Worm (Caenorhabditis elegans) whole organism, dauer: ENCODE results near the gene Y39D8A.1.

ENCODE experiments used
- unc-62 ChIP-seq: sonication (generic microtip); optimal IDR thresholded peaks from 2 replicates; lab custom pipeline; 2017; ENCODE audit warnings: missing biosample characterization, missing genetic modification reagents, missing genetic modification characterization

The Y39D8A.1 gene

DNA sequence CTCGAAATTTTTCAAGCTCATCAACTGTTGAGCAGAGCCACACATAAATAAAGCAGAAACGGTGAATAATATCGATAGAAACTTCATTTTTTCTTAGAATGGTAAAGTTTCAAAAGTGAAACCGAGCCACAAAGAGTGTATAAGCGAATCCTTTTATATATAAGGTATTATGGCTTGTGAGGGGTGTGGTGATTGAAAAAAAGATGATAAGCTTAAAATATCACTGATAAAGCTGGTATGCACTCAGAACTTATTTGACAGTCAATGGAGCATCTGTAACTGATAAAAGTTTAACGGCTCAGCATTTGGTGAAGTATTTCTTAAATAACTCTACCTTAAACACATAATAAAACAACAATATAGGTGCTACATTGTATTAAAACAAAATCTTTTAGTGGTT lies 3.9 kb upstream of the Y39D8A.1 start, which contains the start of gene dod-19:
dod-19 (minus strand) TSS at position 130 of the 400 bp plus-strand sequence.
- TF ChIP-seq unc-62 (GFP tag; lab: Kevin White, UChicago), result no peak

DNA sequence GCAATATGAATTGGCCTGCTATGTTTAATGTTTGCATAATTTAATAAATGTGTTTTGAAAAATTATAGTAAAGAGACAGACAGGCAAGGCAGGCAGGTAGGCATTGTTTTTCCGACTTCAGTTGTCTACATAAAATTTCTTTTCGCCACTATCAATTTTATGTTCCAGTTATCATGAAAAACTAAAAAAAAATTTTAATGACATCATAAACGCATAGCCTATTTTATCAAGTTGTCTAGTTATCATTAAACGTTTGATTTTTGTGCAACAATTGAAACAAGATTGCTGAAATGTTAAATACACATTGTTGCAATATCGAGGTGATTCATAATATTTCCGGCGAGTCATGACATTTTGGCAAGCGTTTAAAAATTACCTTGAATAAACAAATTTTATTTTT lies 3.5 kb upstream of the Y39D8A.1 start:
- no peak for TF ChIP-seq unc-62 (GFP tag; lab: Kevin White, UChicago)

DNA sequence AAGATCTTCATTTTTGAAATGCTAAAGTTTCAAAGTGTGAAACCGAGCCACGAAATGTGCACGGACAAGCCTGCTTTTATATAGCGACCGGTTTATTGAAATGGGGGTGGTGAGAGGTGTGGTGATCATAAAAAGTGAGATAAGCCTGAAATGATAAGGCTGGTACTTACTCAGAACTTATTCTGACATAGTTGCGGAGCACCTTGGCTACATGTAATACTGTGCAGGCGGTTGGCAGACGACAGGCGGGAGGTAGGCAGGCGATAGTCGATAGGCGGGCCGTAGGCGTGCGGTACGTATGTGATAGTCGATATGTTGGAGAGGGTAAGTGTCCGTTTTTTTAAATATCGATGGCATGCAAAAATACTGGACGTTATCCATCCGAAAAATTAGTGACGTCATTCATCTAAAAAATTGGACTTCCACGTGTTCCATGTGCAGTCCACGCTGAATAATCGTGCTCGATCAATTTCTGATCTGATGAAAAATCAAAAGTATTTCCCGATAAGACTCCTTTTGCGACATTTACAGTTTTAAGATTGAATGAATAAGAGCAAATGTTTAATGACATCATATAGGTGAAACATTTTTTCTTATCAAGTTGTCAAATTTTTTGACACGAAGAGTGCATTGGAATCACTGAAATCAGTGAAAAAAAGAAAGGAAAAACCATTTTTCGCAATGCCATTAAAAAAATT lies 727 bp upstream of the Y39D8A.1 start, which contains the start of gene irg-8:
irg-8 (minus strand) TSS at position 51 of the 698 bp plus-strand sequence.
- no peak for TF ChIP-seq unc-62 (GFP tag; lab: Kevin White, UChicago)

DNA sequence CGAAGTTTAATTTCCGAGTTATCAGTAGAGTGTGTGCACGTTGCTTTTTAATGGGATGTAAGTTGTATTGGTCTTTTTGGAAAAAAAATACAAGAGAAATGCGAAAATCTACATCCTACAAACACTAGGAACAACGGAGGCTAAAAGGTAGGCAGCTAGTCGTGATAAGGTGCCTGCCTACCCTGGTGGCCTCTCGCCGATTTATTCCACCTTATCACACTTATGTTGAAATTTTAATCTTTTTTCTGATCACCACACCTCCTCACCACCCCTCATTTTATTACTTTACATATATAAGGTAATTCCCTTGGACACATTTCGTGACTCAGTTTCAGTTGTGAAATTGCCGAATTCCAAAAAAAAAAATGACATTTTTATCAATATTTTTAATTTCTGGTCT lies 3.6 kb downstream of the Y39D8A.1 start, which contains the start of gene dod-20:
dod-20 (plus strand) TSS at position 301 of the 400 bp plus-strand sequence.
- TF ChIP-seq unc-62 (GFP tag; lab: Kevin White, UChicago), result no peak

DNA sequence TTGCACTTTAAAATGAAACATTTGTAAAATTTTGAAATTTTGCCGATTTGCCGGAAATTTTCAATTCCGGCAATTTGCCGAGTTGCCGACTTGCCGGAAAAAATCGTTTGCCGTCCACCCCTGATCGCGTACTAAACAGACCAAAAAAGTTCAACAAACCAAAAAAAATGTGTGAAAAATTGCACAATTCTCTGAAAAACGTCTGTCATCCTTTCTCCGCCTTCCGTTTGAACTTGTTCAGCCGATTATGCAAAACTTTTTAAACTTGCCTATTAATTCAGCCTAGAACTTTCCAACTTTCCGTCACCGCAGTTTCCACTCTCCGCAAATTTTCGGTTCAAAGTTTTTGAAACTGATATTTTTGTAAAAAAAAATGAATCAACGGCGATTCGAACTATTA lies 5.6 kb downstream of the Y39D8A.1 start, which contains the start of gene B0554.5:
B0554.5 (plus strand) TSS at position 301 of the 400 bp plus-strand sequence.
- no peak for TF ChIP-seq unc-62 (GFP tag; lab: Kevin White, UChicago)

DNA sequence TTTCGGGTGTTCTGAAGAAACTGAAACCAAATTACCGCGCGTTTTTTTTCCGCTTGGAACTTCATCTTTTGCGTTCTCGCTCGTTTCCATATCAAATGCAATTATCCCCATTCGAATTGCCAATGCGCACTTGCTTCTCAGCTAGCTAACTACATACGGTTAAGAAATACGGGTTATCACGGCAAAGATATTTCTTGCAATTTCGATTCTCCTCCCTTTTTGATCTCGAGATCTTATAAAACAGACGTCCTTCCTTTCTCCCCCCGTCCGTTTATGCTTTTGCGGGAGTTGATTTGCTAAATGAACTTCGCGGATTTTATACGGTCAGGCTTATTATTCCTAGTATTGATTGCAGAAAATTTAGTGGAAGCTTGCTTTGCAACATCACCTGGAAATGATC lies 10.3 kb downstream of the Y39D8A.1 start, which contains the start of gene B0554.4:
B0554.4 (plus strand) TSS at position 301 of the 400 bp plus-strand sequence.
- no peak for TF ChIP-seq unc-62 (GFP tag; lab: Kevin White, UChicago)

DNA sequence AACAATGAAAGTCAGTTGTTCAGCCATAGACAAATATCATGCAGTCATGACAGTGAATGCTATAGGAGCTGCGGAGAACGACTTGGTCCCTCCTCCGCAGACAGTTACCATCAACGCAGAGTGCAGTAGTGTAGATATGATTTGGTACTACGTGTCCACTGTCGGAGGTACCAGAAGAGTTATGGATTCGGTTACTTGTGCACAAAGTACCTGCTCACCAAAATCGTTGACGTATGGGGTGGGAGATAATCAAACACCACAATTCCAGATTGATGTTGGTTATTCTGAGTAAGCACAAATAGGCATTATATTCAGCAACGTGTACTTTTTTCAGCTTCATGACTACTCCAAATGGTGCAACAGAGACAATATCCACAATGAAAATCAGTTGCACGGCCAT lies 14.5 kb downstream of the Y39D8A.1 start:
- TF ChIP-seq unc-62 (GFP tag; lab: Kevin White, UChicago), result no peak

DNA sequence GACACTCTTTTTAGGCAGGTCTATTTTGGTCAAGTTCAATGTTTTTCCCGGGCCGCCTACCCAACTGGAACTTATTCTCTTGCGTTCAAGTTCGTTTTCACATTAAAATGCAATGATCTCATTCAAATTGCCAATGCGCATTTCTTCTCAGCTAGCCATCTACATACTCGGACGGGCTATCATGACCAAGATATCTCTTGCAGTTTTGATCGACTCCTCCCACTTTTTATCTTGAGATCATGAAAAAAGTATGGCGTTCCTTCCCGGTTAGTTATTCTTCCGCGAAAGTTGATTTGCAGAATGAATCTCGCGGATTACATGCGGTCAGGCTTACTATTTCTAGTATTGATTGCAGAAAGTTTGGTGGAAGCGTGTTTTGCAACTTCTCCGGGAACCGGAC lies 15.4 kb downstream of the Y39D8A.1 start, which contains the start of gene B0554.2:
B0554.2 (plus strand) TSS at position 301 of the 400 bp plus-strand sequence.
- no peak for TF ChIP-seq unc-62 (GFP tag; lab: Kevin White, UChicago)

DNA sequence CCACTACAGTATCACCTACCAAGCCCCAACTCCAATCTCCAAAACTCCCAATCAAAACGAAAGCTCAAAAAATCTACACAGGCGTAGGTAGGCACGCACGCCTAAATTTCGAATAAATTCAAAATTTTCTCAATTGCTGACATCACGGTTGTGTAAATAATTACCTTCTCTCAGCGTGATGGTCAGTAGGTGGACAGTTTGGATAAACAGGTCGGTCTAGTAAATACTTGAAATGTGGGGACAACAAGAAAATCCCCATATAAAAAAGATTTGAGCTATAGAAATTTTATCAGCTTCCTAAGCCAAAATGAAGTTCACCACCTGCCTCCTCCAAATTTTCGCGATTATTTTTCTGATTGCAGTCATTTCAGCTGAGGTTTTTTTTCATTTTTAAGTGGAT lies 19.6 kb downstream of the Y39D8A.1 start, which contains the start of gene B0554.1:
B0554.1 (plus strand) TSS at position 301 of the 400 bp plus-strand sequence.
- TF ChIP-seq unc-62 (GFP tag; lab: Kevin White, UChicago), result no peak

DNA sequence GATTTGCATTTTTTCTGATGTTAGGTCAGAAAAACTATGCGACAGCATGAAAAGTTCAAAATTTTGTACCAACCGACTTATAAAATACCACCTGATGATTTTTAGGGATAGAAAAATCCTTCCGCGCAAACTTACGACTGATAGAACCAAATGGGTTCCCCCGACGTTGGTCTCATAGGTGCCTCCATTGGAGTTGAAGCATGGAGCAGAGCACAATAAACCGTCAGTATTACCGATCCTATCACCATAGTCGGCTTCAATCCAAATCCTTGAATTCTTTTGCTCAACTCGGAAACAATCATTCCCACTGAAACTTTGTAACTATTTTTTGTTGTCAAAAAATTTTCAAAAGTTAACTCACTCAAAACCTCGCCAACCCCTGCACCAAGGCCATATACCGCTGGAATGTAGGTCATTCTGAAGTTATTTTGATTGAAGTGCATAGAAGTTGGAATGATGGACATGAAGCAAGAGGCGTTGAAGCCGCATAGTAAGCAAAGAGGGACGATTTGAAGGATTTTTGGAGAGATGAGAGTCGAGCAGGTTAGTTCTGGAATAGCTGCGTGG lies 20.7 kb downstream of the Y39D8A.1 start:
- no peak for TF ChIP-seq unc-62 (GFP tag; lab: Kevin White, UChicago)

DNA sequence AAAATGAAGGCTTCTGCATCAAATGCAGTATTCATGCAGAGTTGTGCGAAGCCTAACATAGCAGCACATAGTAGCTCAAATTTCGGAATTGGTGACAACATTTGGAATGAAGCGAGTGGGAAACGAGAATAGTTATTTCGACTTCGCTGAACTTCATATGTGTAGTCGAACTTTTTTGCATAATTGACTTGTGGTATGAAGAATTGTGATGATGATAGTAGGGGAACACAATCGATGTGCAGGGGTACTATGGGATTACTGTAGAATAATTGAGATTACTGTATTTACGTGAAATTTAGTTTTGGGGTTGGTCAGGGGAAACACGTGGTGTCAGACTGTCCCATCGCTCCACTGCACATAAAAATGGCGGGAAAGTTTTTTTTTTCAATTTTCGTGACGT lies 22.4 kb downstream of the Y39D8A.1 start, which contains the start of gene B0554.7:
B0554.7 (minus strand) TSS at position 101 of the 400 bp plus-strand sequence.
- TF ChIP-seq unc-62 (GFP tag; lab: Kevin White, UChicago), result no peak

DNA sequence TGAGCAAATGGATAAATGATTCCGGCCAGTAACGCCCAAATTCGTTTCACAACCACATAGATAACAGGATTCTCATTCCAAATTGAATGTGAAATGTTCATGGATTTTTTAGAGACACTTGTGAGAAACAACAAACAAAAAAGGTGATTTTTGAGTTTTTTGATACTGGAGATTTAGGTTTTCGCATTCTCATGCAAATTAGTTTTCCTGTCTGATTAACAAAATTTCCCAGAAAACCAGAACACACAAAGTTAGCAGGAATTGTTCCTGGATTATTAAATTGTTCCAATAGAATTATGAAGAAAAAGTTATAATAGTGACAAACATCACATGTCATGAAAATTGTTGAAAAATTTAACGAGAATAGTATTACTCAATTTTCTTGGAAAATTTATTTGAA lies 24.7 kb downstream of the Y39D8A.1 start, which contains the start of gene srh-33:
srh-33 (minus strand) TSS at position 101 of the 400 bp plus-strand sequence.
- TF ChIP-seq unc-62 (GFP tag; lab: Kevin White, UChicago), result no peak

DNA sequence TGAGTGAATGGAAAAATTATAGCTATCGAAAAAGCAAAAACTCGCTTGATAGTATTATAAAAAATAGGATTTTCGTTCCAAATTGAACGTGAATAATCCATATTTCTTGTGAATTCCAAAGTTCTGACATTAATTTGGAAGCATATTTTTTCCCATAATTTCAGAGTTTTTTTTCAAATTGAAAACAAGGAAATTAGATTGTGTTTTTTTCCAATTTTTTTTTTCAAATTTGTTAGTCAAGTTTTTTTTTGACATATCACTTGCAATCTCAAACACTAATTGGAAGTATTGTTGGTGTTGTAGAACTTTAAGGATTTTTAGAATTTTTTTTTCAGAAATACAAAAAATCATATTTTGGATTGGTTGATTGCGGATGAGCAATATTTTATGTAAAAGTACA lies 28.0 kb downstream of the Y39D8A.1 start, which contains the start of gene srh-34:
srh-34 (minus strand) TSS at position 101 of the 400 bp plus-strand sequence.
- no peak for TF ChIP-seq unc-62 (GFP tag; lab: Kevin White, UChicago)

DNA sequence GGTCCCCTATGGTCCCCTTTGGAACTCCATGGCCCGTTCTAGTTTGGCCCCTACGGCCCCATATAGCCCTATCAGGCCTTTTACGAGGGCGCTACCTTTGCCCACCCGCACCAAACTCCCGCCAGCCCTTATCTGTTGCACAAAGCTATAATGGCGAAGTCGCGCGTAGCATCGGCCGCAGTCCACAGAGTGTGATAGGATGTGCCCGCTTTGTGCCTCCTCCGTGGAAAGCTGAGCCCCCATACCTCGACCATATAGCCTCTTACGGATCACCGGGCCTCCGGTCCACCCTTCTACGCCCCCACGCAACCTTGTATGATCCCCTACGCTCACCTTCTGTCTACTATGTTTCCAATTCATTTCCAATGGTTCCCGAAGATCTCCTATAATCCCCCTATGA lies 28.5 kb downstream of the Y39D8A.1 start:
- no peak for TF ChIP-seq unc-62 (GFP tag; lab: Kevin White, UChicago)

DNA sequence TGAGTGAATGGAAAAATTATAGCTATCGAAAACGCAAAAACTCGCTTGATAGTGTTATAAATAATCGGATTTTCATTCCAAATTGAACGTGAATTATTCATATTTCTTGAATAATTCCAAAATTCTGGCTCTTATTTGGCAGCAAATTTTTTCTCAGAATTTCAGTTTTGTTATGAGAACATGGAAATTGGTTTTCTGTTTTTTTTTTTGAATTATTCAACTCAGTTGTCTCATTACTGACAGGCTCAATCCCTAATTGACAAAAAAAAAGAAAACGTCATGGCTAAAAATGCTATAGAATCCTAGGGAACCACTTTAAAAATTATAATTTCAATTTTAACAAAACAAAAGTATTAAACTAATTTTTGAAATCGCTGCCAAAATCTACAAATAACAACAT lies 30.6 kb downstream of the Y39D8A.1 start, which contains the start of gene srh-35:
srh-35 (minus strand) TSS at position 101 of the 400 bp plus-strand sequence.
- no peak for TF ChIP-seq unc-62 (GFP tag; lab: Kevin White, UChicago)

DNA sequence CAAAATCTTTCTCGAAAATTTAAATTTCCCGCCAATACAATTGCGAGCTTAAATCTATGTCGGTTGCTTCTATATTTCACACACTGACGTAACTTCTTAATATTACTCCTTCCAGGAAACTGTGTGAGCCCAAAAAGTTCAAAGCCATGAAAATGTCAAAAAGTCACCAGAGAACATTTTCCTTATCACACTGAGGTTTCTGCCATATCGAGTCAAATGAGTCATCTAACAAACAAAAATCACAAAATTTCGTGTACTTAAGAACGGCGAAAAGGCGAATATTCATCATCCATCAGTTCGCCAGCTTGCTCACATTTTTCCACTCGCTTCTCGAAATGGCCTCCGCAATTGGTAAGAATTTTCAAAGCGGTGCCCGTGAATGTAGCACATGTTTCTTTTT lies 31.2 kb downstream of the Y39D8A.1 start, which contains the start of gene M02H5.8:
M02H5.8 (plus strand) TSS at position 297 of the 400 bp plus-strand sequence.
- TF ChIP-seq unc-62 (GFP tag; lab: Kevin White, UChicago), result no peak
